Worm (Caenorhabditis elegans) whole organism, young adult: ENCODE results near the gene T03F7.5.

Experiments used
- B0261.1 ChIP-seq: sonication (generic microtip); optimal IDR thresholded peaks from 2 replicates; lab custom pipeline; 2016; ENCODE audit warnings: mild to moderate bottlenecking, missing genetic modification characterization, moderate library complexity, missing compliant biosample characterization
- C06A6.2 ChIP-seq: fragments of 200-800 bp; sonication (Bioruptor generic); conservative IDR thresholded peaks from 2 replicates; pipeline ENCODE4 v1.3.6; 2022; ENCODE audit warnings: missing genetic modification characterization, missing compliant biosample characterization
- C17E4.6 ChIP-seq: fragments of 200-800 bp; sonication (Bioruptor generic); IDR thresholded peaks from 2 replicates; pipeline ENCODE4 v1.3.6; 2022; ENCODE audit warnings: missing genetic modification reagents, missing genetic modification characterization, missing compliant biosample characterization
- D2030.7 ChIP-seq: fragments of 200-800 bp; sonication (Bioruptor generic); IDR thresholded peaks from 2 replicates; pipeline ENCODE4 v1.3.6; 2022; ENCODE audit warnings: missing genetic modification reagents, missing genetic modification characterization, missing compliant biosample characterization
- F22D6.2 ChIP-seq: sonication (generic microtip); optimal IDR thresholded peaks from 2 replicates; lab custom pipeline; 2016; ENCODE audit warnings: mild to moderate bottlenecking, missing genetic modification characterization, missing compliant biosample characterization
- F23B12.7 ChIP-seq: sonication (generic microtip); optimal IDR thresholded peaks from 2 replicates; lab custom pipeline; 2017; ENCODE audit warnings: missing genetic modification characterization, mild to moderate bottlenecking, missing compliant biosample characterization, antibody characterized with exemption, moderate library complexity; ENCODE audit not compliant: insufficient read depth
- F37B4.10 ChIP-seq: fragments of 200-800 bp; sonication (Bioruptor generic); IDR thresholded peaks from 2 replicates; pipeline ENCODE4 v1.3.6; 2022; ENCODE audit warnings: missing genetic modification characterization, missing compliant biosample characterization
- F57A8.1 ChIP-seq: fragments of 200-800 bp; sonication (Bioruptor generic); optimal IDR thresholded peaks from 2 replicates; lab custom pipeline; 2018; ENCODE audit warnings: mild to moderate bottlenecking, missing genetic modification characterization, moderate library complexity, missing compliant biosample characterization
- K12H6.12 ChIP-seq: fragments of 200-800 bp; sonication (Bioruptor generic); optimal IDR thresholded peaks from 2 replicates; lab custom pipeline; 2018; ENCODE audit warnings: mild to moderate bottlenecking, missing genetic modification characterization, missing compliant biosample characterization
- Y56A3A.18 ChIP-seq: fragments of 200-800 bp; sonication (Bioruptor generic); IDR thresholded peaks from 2 replicates; pipeline ENCODE4 v1.3.6; 2022; ENCODE audit warnings: missing genetic modification reagents, missing genetic modification characterization, missing compliant biosample characterization
- Y79H2A.3 ChIP-seq: fragments of 200-800 bp; sonication (Bioruptor generic); conservative IDR thresholded peaks from 2 replicates; pipeline ENCODE4 v1.3.6; 2022; ENCODE audit warnings: missing genetic modification reagents, missing genetic modification characterization, missing compliant biosample characterization
- Y95B8A.8 ChIP-seq: fragments of 200-800 bp; sonication (Bioruptor generic); IDR thresholded peaks from 2 replicates; pipeline ENCODE4 v1.3.6; 2022; ENCODE audit warnings: missing genetic modification reagents, missing genetic modification characterization, missing compliant biosample characterization
- aptf-2 ChIP-seq: fragments of 200-800 bp; sonication (Bioruptor generic); conservative IDR thresholded peaks from 2 replicates; pipeline ENCODE4 v1.3.6; 2022; ENCODE audit warnings: missing genetic modification reagents, missing genetic modification characterization, missing compliant biosample characterization
- aptf-3 ChIP-seq: fragments of 200-800 bp; sonication (Bioruptor generic); IDR thresholded peaks from 2 replicates; pipeline ENCODE4 v1.3.6; 2022; ENCODE audit warnings: missing genetic modification characterization, missing compliant biosample characterization
- athp-1 ChIP-seq: sonication (generic microtip); optimal IDR thresholded peaks from 2 replicates; lab custom pipeline; 2017; ENCODE audit warnings: mild to moderate bottlenecking, missing genetic modification characterization, missing compliant biosample characterization
- attf-3 ChIP-seq: fragments of 200-800 bp; sonication (Bioruptor generic); conservative IDR thresholded peaks from 2 replicates; pipeline ENCODE4 v1.3.6; 2022; ENCODE audit warnings: missing genetic modification reagents, missing genetic modification characterization, missing compliant biosample characterization
- cebp-1 ChIP-seq, 2 experiments: fragments of 200-800 bp in 1 of 2; sonication (Bioruptor generic) in 1 of 2; sonication (generic microtip) in 1 of 2; IDR thresholded peaks in 1 of 2; optimal IDR thresholded peaks in 1 of 2; 2 replicates each; pipeline versions ENCODE4 v1.3.6 to Lab custom; 2017 to 2022; ENCODE audit warnings: missing compliant biosample characterization in 2 of 2, missing genetic modification characterization in 2 of 2, mild to moderate bottlenecking in 1 of 2, missing genetic modification reagents in 1 of 2, moderate library complexity in 1 of 2
- ceh-40 ChIP-seq: fragments of 200-800 bp; sonication (Bioruptor generic); IDR thresholded peaks from 2 replicates; pipeline ENCODE4 v1.3.6; 2022; ENCODE audit warnings: missing genetic modification characterization, missing compliant biosample characterization
- ceh-79 ChIP-seq: sonication (generic microtip); optimal IDR thresholded peaks from 2 replicates; lab custom pipeline; 2017; ENCODE audit warnings: mild to moderate bottlenecking, missing genetic modification characterization, missing compliant biosample characterization
- dpl-1 ChIP-seq: fragments of 150-350 bp; optimal IDR thresholded peaks from 2 replicates; lab custom pipeline; 2014; ENCODE audit warnings: missing biosample characterization, missing genetic modification reagents, missing genetic modification characterization
- efl-1 ChIP-seq: fragments of 150-350 bp; optimal IDR thresholded peaks from 2 replicates; lab custom pipeline; 2014; ENCODE audit warnings: missing biosample characterization, missing genetic modification reagents, missing genetic modification characterization
- egrh-3 ChIP-seq: fragments of 200-800 bp; sonication (Bioruptor generic); IDR thresholded peaks from 2 replicates; pipeline ENCODE4 v1.3.6; 2022; ENCODE audit warnings: missing genetic modification reagents, missing genetic modification characterization, missing compliant biosample characterization
- hlh-12 ChIP-seq: sonication (generic microtip); optimal IDR thresholded peaks from 2 replicates; lab custom pipeline; 2016; ENCODE audit warnings: missing genetic modification characterization, missing compliant biosample characterization
- hlh-26 ChIP-seq: fragments of 200-800 bp; sonication (Bioruptor generic); conservative IDR thresholded peaks from 2 replicates; pipeline ENCODE4 v1.3.6; 2022; ENCODE audit warnings: missing genetic modification reagents, missing genetic modification characterization, missing compliant biosample characterization
- hmg-1.2 ChIP-seq: fragments of 200-800 bp; sonication (Bioruptor generic); IDR thresholded peaks from 2 replicates; pipeline ENCODE4 v1.3.6; 2022; ENCODE audit warnings: missing genetic modification reagents, missing genetic modification characterization, missing compliant biosample characterization
- hmg-20 ChIP-seq: fragments of 200-800 bp; sonication (Bioruptor generic); IDR thresholded peaks from 2 replicates; pipeline ENCODE4 v1.3.6; 2022; ENCODE audit warnings: missing genetic modification reagents, missing genetic modification characterization, missing compliant biosample characterization
- let-526 ChIP-seq: fragments of 200-800 bp; sonication (Bioruptor generic); IDR thresholded peaks from 2 replicates; pipeline ENCODE4 v1.3.6; 2022; ENCODE audit warnings: missing genetic modification reagents, missing genetic modification characterization, missing compliant biosample characterization
- lin-26 ChIP-seq: fragments of 200-800 bp; sonication (Bioruptor generic); IDR thresholded peaks from 2 replicates; pipeline ENCODE4 v1.3.6; 2022; ENCODE audit warnings: missing genetic modification reagents, missing genetic modification characterization, missing compliant biosample characterization
- lin-35 ChIP-seq, 3 experiments: fragments of 150-350 bp in 2 of 3; sonication (generic microtip) in 1 of 3; optimal IDR thresholded peaks; 2 replicates each; lab custom pipeline; 2014 to 2018; ENCODE audit warnings: missing biosample characterization in 3 of 3, missing genetic modification characterization in 3 of 3, missing genetic modification reagents in 3 of 3
- lin-40 ChIP-seq: sonication (generic microtip); optimal IDR thresholded peaks from 2 replicates; lab custom pipeline; 2016; ENCODE audit warnings: missing genetic modification characterization, mild to moderate bottlenecking, missing compliant biosample characterization, missing genotype, missing genetic modification reagents
- lin-54 ChIP-seq: fragments of 200-800 bp; sonication (Bioruptor generic); optimal IDR thresholded peaks from 2 replicates; lab custom pipeline; 2018; ENCODE audit warnings: mild to moderate bottlenecking, missing genetic modification characterization, missing compliant biosample characterization
- lsl-1 ChIP-seq: fragments of 200-800 bp; sonication (Bioruptor generic); optimal IDR thresholded peaks from 2 replicates; lab custom pipeline; 2018; ENCODE audit warnings: mild to moderate bottlenecking, missing genetic modification characterization, moderate library complexity, missing compliant biosample characterization
- madf-10 ChIP-seq: sonication (generic microtip); optimal IDR thresholded peaks from 2 replicates; lab custom pipeline; 2016; ENCODE audit warnings: mild to moderate bottlenecking, missing genetic modification characterization, missing compliant biosample characterization
- madf-3 ChIP-seq: fragments of 200-800 bp; sonication (Bioruptor generic); IDR thresholded peaks from 2 replicates; pipeline ENCODE4 v1.3.6; 2022; ENCODE audit warnings: missing genetic modification reagents, missing genetic modification characterization, missing compliant biosample characterization
- madf-8 ChIP-seq: fragments of 200-800 bp; sonication (Bioruptor generic); conservative IDR thresholded peaks from 2 replicates; pipeline ENCODE4 v1.3.6; 2022; ENCODE audit warnings: missing genetic modification reagents, missing genetic modification characterization, missing compliant biosample characterization
- mel-28 ChIP-seq: sonication (generic microtip); optimal IDR thresholded peaks from 2 replicates; lab custom pipeline; 2016; ENCODE audit warnings: borderline replicate concordance, mild to moderate bottlenecking, missing genetic modification characterization, missing compliant biosample characterization
- nfya-1 ChIP-seq: sonication (generic microtip); optimal IDR thresholded peaks from 2 replicates; lab custom pipeline; 2017; ENCODE audit warnings: antibody characterized with exemption, missing compliant biosample characterization, missing genetic modification characterization, borderline replicate concordance; ENCODE audit not compliant: insufficient read depth
- nfya-2 ChIP-seq: fragments of 200-800 bp; sonication (Bioruptor generic); IDR thresholded peaks from 2 replicates; pipeline ENCODE4 v1.3.6; 2022; ENCODE audit warnings: missing genetic modification reagents, missing genetic modification characterization, missing compliant biosample characterization
- nhr-80 ChIP-seq: sonication (generic microtip); optimal IDR thresholded peaks from 2 replicates; lab custom pipeline; 2016; ENCODE audit warnings: missing genetic modification characterization, missing compliant biosample characterization
- pha-4 ChIP-seq: fragments of 150-350 bp; sonication (generic microtip); optimal IDR thresholded peaks from 2 replicates; lab custom pipeline; 2014; ENCODE audit warnings: missing biosample characterization, missing genetic modification reagents, missing genetic modification characterization
- sdz-38 ChIP-seq: sonication (generic microtip); optimal IDR thresholded peaks from 2 replicates; lab custom pipeline; 2016; ENCODE audit warnings: missing genotype, missing genetic modification characterization, missing compliant biosample characterization
- snpc-1.3 ChIP-seq: sonication (generic microtip); optimal IDR thresholded peaks from 2 replicates; lab custom pipeline; 2017; ENCODE audit warnings: missing genetic modification characterization, mild to moderate bottlenecking, missing compliant biosample characterization, antibody characterized with exemption, moderate library complexity, missing genotype, missing genetic modification reagents; ENCODE audit not compliant: insufficient read depth
- tbp1 ChIP-seq: fragments of 200-800 bp; sonication (Bioruptor generic); optimal IDR thresholded peaks from 2 replicates; lab custom pipeline; 2018; ENCODE audit warnings: mild to moderate bottlenecking, missing genetic modification characterization, missing compliant biosample characterization
- tlf-1 ChIP-seq: fragments of 200-800 bp; sonication (Bioruptor generic); optimal IDR thresholded peaks from 2 replicates; lab custom pipeline; 2018; ENCODE audit warnings: mild to moderate bottlenecking, missing genetic modification characterization, missing compliant biosample characterization
- unc-62 ChIP-seq: fragments of 150-350 bp; optimal IDR thresholded peaks from 2 replicates; lab custom pipeline; 2014; ENCODE audit warnings: missing biosample characterization, missing genetic modification reagents, missing genetic modification characterization
- xnd-1 ChIP-seq: sonication (generic microtip); optimal IDR thresholded peaks from 2 replicates; lab custom pipeline; 2016; ENCODE audit warnings: missing genotype, missing genetic modification reagents, missing genetic modification characterization, missing compliant biosample characterization
- zfh-2 ChIP-seq: fragments of 200-800 bp; sonication (Bioruptor generic); conservative IDR thresholded peaks from 2 replicates; pipeline ENCODE4 v1.3.6; 2022; ENCODE audit warnings: missing genetic modification reagents, missing genetic modification characterization, missing compliant biosample characterization
- ztf-26 ChIP-seq: sonication (generic microtip); optimal IDR thresholded peaks from 2 replicates; lab custom pipeline; 2017; ENCODE audit warnings: missing genetic modification characterization, missing compliant biosample characterization

The T03F7.5 gene

ce11 chrV:11326914-11327367 lies 28.4 kb upstream of the T03F7.5 start, which contains the start of gene tmed-10 (continued):
- no peak for TF ChIP-seq F22D6.2
- no peak for TF ChIP-seq F23B12.7 (tag; lab: Kevin White, UChicago)
- TF ChIP-seq athp-1 (tag; lab: Kevin White, UChicago) = no peak
- TF ChIP-seq B0261.1 (tag; lab: Kevin White, UChicago) = no peak
- no peak for TF ChIP-seq pha-4 (tag; lab: Kevin White, UChicago)
- TF ChIP-seq C17E4.6 (GFP tag; lab: Robert Waterston, UW) = no peak
- peak; percentile 88 for TF ChIP-seq D2030.7
- peak; percentile 77 for TF ChIP-seq hmg-1.2 (GFP tag; lab: Robert Waterston, UW)
- no peak for TF ChIP-seq Y95B8A.8 (GFP tag; lab: Robert Waterston, UW)
- no peak for TF ChIP-seq dpl-1 (GFP tag; lab: Kevin White, UChicago)
- TF ChIP-seq madf-3 (GFP tag; lab: Robert Waterston, UW) = no peak
- peak; percentile 63 for TF ChIP-seq lin-54 (GFP tag; lab: Kevin White, UChicago)
- TF ChIP-seq xnd-1 (tag; lab: Kevin White, UChicago) = no peak
- TF ChIP-seq lin-35 (GFP tag; optimal IDR thresholded peaks at IDR 0.05; lab: Kevin White, UChicago) = no peak
- no peak for TF ChIP-seq let-526
- no peak for TF ChIP-seq ceh-79 (tag; lab: Kevin White, UChicago)
- TF ChIP-seq lin-40 = no peak
- TF ChIP-seq Y56A3A.18 = no peak
- peak; percentile 64 for TF ChIP-seq lsl-1 (GFP tag; lab: Kevin White, UChicago)
- peak; percentile 39 for TF ChIP-seq madf-8 (GFP tag; lab: Robert Waterston, UW)
- no peak for TF ChIP-seq nfya-1
- TF ChIP-seq nhr-80 (tag; lab: Kevin White, UChicago) = peak; percentile 59
- TF ChIP-seq hlh-26 = no peak
- no peak for TF ChIP-seq unc-62 (GFP tag; lab: Kevin White, UChicago)
- no peak for TF ChIP-seq snpc-1.3 (tag; lab: Kevin White, UChicago)
- 0 out of 2 replicates have a peak, but pooled peaks have one; percentile 42 for TF ChIP-seq lin-26
- no peak for TF ChIP-seq ztf-26 (tag; lab: Kevin White, UChicago)
- TF ChIP-seq F57A8.1 (GFP tag; lab: Kevin White, UChicago) = no peak
- TF ChIP-seq cebp-1 (GFP tag; IDR thresholded peaks at IDR 0.05; lab: Robert Waterston, UW) = no peak
- no peak for TF ChIP-seq cebp-1 (tag; optimal IDR thresholded peaks at IDR 0.05; lab: Kevin White, UChicago)
- peak; percentile 48 for TF ChIP-seq efl-1 (GFP tag; lab: Kevin White, UChicago)
- no peak for TF ChIP-seq nfya-2 (GFP tag; lab: Robert Waterston, UW)
- peak; percentile 51 for TF ChIP-seq tbp1
- no peak for TF ChIP-seq F37B4.10
- TF ChIP-seq mel-28 = no peak
- TF ChIP-seq aptf-3 (GFP tag; lab: Robert Waterston, UW) = no peak
- 0 out of 2 replicates have a peak, but pooled peaks have one; percentile 7 for TF ChIP-seq egrh-3 (GFP tag; lab: Robert Waterston, UW)
- no peak for TF ChIP-seq zfh-2 (GFP tag; lab: Robert Waterston, UW)
- TF ChIP-seq madf-10 (tag; lab: Kevin White, UChicago) = no peak
- TF ChIP-seq aptf-2 (GFP tag; lab: Robert Waterston, UW) = peak; percentile 62; the same call in 1 of the 2 replicates
- TF ChIP-seq K12H6.12 (tag; lab: Kevin White, UChicago) = no peak
- peak; percentile 46; the same call in 1 of the 2 replicates for TF ChIP-seq attf-3 (GFP tag; lab: Robert Waterston, UW)
- no peak for TF ChIP-seq tlf-1
- no peak for TF ChIP-seq sdz-38 (tag; lab: Kevin White, UChicago)
- no peak for TF ChIP-seq ceh-40
- no peak for TF ChIP-seq C06A6.2 (GFP tag; lab: Robert Waterston, UW)
- 0 out of 2 replicates have a peak, but pooled peaks have one; percentile 37 for TF ChIP-seq Y79H2A.3
- no peak for TF ChIP-seq hlh-12
- TF ChIP-seq hmg-20 (GFP tag; lab: Robert Waterston, UW) = no peak
